Fruit fly (Drosophila melanogaster) S2 (cell line): ENCODE data around the gene CG32820.

ENCODE experiments used
- CG8478 ChIP-seq: fragments of >200 bp; optimal IDR thresholded peaks from 2 replicates; lab custom pipeline; 2018
- CTCF ChIP-seq, 2 experiments: fragments of >200 bp; optimal IDR thresholded peaks; 2 replicates each; lab custom pipeline; 2018

- no peak for TF ChIP-seq CTCF (optimal IDR thresholded peaks at IDR 0.05; lab: Kevin White, UChicago)
- no peak for TF ChIP-seq CG8478 (lab: Kevin White, UChicago)
Measured at dm6 chrX:21593907-21594306, 21.1 kb downstream of the CG32820 start.
